Fruit fly (Drosophila melanogaster) whole organism, prepupa: Measurements from ENCODE around the gene CG43750.

ENCODE experiments used
- Blimp-1 ChIP-seq: fragments of 200-800 bp; sonication (Bioruptor generic); optimal IDR thresholded peaks from 3 replicates; lab custom pipeline; 2017; ENCODE audit warnings: missing biosample characterization, missing genetic modification characterization, mild to moderate bottlenecking, moderate library complexity, missing genetic modification reagents
- CG10631 ChIP-seq: fragments of 200-800 bp; sonication (Bioruptor generic); optimal IDR thresholded peaks from 2 replicates; lab custom pipeline; 2016; ENCODE audit warnings: missing biosample characterization, missing genetic modification characterization
- CG11294 ChIP-seq: fragments of 200-800 bp; sonication (Bioruptor generic); IDR thresholded peaks from 2 replicates; pipeline ENCODE4 v1.3.6; 2022; ENCODE audit warnings: missing biosample characterization, missing genetic modification characterization
- CG11762 ChIP-seq: fragments of 200-800 bp; sonication (Bioruptor generic); optimal IDR thresholded peaks from 3 replicates; lab custom pipeline; 2016; ENCODE audit warnings: missing biosample characterization, missing genetic modification characterization; ENCODE audit not compliant: insufficient read depth
- CG11902 ChIP-seq: fragments of 200-800 bp; sonication (Bioruptor generic); optimal IDR thresholded peaks from 3 replicates; lab custom pipeline; 2016; ENCODE audit warnings: missing biosample characterization, missing genetic modification characterization
- CG1621 ChIP-seq: fragments of 200-800 bp; sonication (Bioruptor generic); optimal IDR thresholded peaks from 3 replicates; lab custom pipeline; 2018; ENCODE audit warnings: missing biosample characterization, mild to moderate bottlenecking, missing genetic modification characterization
- CG16779 ChIP-seq: fragments of 200-800 bp; sonication (Bioruptor generic); optimal IDR thresholded peaks from 3 replicates; lab custom pipeline; 2017; ENCODE audit warnings: missing biosample characterization, mild to moderate bottlenecking, missing genetic modification characterization
- CG3919 ChIP-seq: fragments of 200-800 bp; sonication (Bioruptor generic); optimal IDR thresholded peaks from 3 replicates; lab custom pipeline; 2016; ENCODE audit warnings: missing biosample characterization, missing genetic modification characterization
- CG6163 ChIP-seq: fragments of 200-800 bp; sonication (Bioruptor generic); IDR thresholded peaks from 3 replicates; pipeline ENCODE4 v1.3.6; 2022; ENCODE audit warnings: missing biosample characterization, missing genetic modification characterization
- CG6276 ChIP-seq: fragments of 200-800 bp; sonication (Bioruptor generic); optimal IDR thresholded peaks from 2 replicates; lab custom pipeline; 2017; ENCODE audit warnings: missing biosample characterization, mild to moderate bottlenecking, missing genetic modification characterization
- CG6808 ChIP-seq: fragments of 200-800 bp; sonication (Bioruptor generic); optimal IDR thresholded peaks from 3 replicates; lab custom pipeline; 2017; ENCODE audit warnings: missing biosample characterization, missing genetic modification characterization, mild to moderate bottlenecking, moderate library complexity, missing genetic modification reagents
- CG6854 ChIP-seq: fragments of 200-800 bp; sonication (Bioruptor generic); optimal IDR thresholded peaks from 2 replicates; lab custom pipeline; 2017; ENCODE audit warnings: missing biosample characterization, mild to moderate bottlenecking, missing genetic modification characterization
- CG8119 ChIP-seq: fragments of 200-800 bp; sonication (Bioruptor generic); IDR thresholded peaks from 3 replicates; pipeline ENCODE4 v1.3.6; 2022; ENCODE audit warnings: missing biosample characterization, missing genetic modification characterization
- CG8319 ChIP-seq: fragments of 200-800 bp; sonication (Bioruptor generic); optimal IDR thresholded peaks from 3 replicates; lab custom pipeline; 2016; ENCODE audit warnings: missing biosample characterization, missing genetic modification characterization
- CG8632 ChIP-seq: fragments of 200-800 bp; sonication (Bioruptor generic); optimal IDR thresholded peaks from 3 replicates; lab custom pipeline; 2016; ENCODE audit warnings: missing biosample characterization, missing genetic modification characterization
- Eip78C ChIP-seq: fragments of 200-800 bp; sonication (Bioruptor generic); peaks from one replicate; lab custom pipeline; 2016; ENCODE audit warnings: missing biosample characterization, missing genetic modification characterization
- Ets21C ChIP-seq: fragments of 200-800 bp; sonication (Bioruptor generic); optimal IDR thresholded peaks from 3 replicates; lab custom pipeline; 2016; ENCODE audit warnings: missing biosample characterization, missing genetic modification characterization
- Gug ChIP-seq: fragments of 200-800 bp; sonication (Bioruptor generic); IDR thresholded peaks from 2 replicates; pipeline ENCODE4 v1.3.6; 2022; ENCODE audit warnings: missing biosample characterization, missing genetic modification characterization
- Hr38 ChIP-seq: sonication (Bioruptor generic); optimal IDR thresholded peaks from 2 replicates; lab custom pipeline; 2016; ENCODE audit warnings: missing biosample characterization, missing genetic modification characterization
- Hr39 ChIP-seq: fragments of 200-800 bp; sonication (Bioruptor generic); optimal IDR thresholded peaks from 2 replicates; lab custom pipeline; 2016; ENCODE audit warnings: missing biosample characterization, missing genetic modification characterization
- Hr4 ChIP-seq: fragments of 200-800 bp; sonication (Bioruptor generic); optimal IDR thresholded peaks from 3 replicates; lab custom pipeline; 2016; ENCODE audit warnings: missing biosample characterization, missing genetic modification characterization
- Lpt ChIP-seq: fragments of 200-800 bp; sonication (Bioruptor generic); optimal IDR thresholded peaks from 3 replicates; lab custom pipeline; 2016; ENCODE audit warnings: missing biosample characterization, missing genetic modification characterization
- OdsH ChIP-seq: fragments of 200-800 bp; sonication (Bioruptor generic); optimal IDR thresholded peaks from 3 replicates; lab custom pipeline; 2016; ENCODE audit warnings: missing biosample characterization, missing genetic modification characterization
- Smox ChIP-seq: fragments of 200-800 bp; sonication (Bioruptor generic); optimal IDR thresholded peaks from 3 replicates; lab custom pipeline; 2016; ENCODE audit warnings: missing biosample characterization, missing genetic modification characterization
- Sox14 ChIP-seq: fragments of 200-800 bp; sonication (Bioruptor generic); optimal IDR thresholded peaks from 3 replicates; lab custom pipeline; 2016; ENCODE audit warnings: missing biosample characterization, missing genetic modification characterization
- Sox15 ChIP-seq: fragments of 200-800 bp; sonication (Bioruptor generic); optimal IDR thresholded peaks from 3 replicates; lab custom pipeline; 2016; ENCODE audit warnings: missing biosample characterization, missing genetic modification characterization
- achi ChIP-seq: fragments of 200-800 bp; sonication (Bioruptor generic); optimal IDR thresholded peaks from 3 replicates; lab custom pipeline; 2016; ENCODE audit warnings: missing biosample characterization, missing genetic modification characterization
- acj6 ChIP-seq: fragments of 200-800 bp; sonication (Bioruptor generic); optimal IDR thresholded peaks from 3 replicates; lab custom pipeline; 2016; ENCODE audit warnings: missing biosample characterization, missing genetic modification characterization
- dsx ChIP-seq: fragments of 200-800 bp; optimal IDR thresholded peaks from 3 replicates; lab custom pipeline; 2019; ENCODE audit warnings: missing biosample characterization, mild to moderate bottlenecking, missing genetic modification characterization, moderate library complexity; ENCODE audit not compliant: poor library complexity, severe bottlenecking
- esn ChIP-seq: fragments of 200-800 bp; sonication (Bioruptor generic); optimal IDR thresholded peaks from 2 replicates; lab custom pipeline; 2016; ENCODE audit warnings: missing biosample characterization, mild to moderate bottlenecking, missing genetic modification characterization, moderate library complexity
- fd59A ChIP-seq: fragments of 200-800 bp; sonication (Bioruptor generic); optimal IDR thresholded peaks from 2 replicates; lab custom pipeline; 2017; ENCODE audit warnings: missing biosample characterization, mild to moderate bottlenecking, missing genetic modification characterization, missing genetic modification reagents
- fkh ChIP-seq: fragments of 200-800 bp; sonication (Bioruptor generic); optimal IDR thresholded peaks from 3 replicates; lab custom pipeline; 2017; ENCODE audit warnings: missing biosample characterization, mild to moderate bottlenecking, missing genetic modification characterization, moderate library complexity
- lz ChIP-seq: fragments of 200-800 bp; sonication (Bioruptor generic); optimal IDR thresholded peaks from 3 replicates; lab custom pipeline; 2016; ENCODE audit warnings: missing biosample characterization, missing genetic modification characterization
- net ChIP-seq: fragments of 200-800 bp; sonication (Bioruptor generic); optimal IDR thresholded peaks from 3 replicates; lab custom pipeline; 2016; ENCODE audit warnings: missing biosample characterization, missing genetic modification characterization
- pdm3 ChIP-seq: fragments of 200-800 bp; sonication (Bioruptor generic); optimal IDR thresholded peaks from 3 replicates; lab custom pipeline; 2016; ENCODE audit warnings: missing biosample characterization, missing genetic modification characterization
- spab ChIP-seq: fragments of 200-800 bp; sonication (Bioruptor generic); optimal IDR thresholded peaks from 2 replicates; lab custom pipeline; 2017; ENCODE audit warnings: missing biosample characterization, mild to moderate bottlenecking, missing genetic modification characterization, missing genetic modification reagents
- ss ChIP-seq, 2 experiments: fragments of 200-800 bp; sonication (Bioruptor generic); optimal IDR thresholded peaks; 2 replicates in 1 of 2; 3 replicates in 1 of 2; lab custom pipeline; 2017 to 2018; ENCODE audit warnings: mild to moderate bottlenecking in 2 of 2, missing biosample characterization in 2 of 2, missing genetic modification characterization in 2 of 2, moderate library complexity in 1 of 2
- svp ChIP-seq: fragments of 200-800 bp; sonication (Bioruptor generic); peaks from one replicate; lab custom pipeline; 2016; ENCODE audit warnings: missing biosample characterization, missing genetic modification characterization
- vri ChIP-seq: fragments of 200-800 bp; sonication (Bioruptor generic); optimal IDR thresholded peaks from 3 replicates; lab custom pipeline; 2016; ENCODE audit warnings: missing biosample characterization, mild to moderate bottlenecking, missing genetic modification characterization

Gene CG43750

DNA sequence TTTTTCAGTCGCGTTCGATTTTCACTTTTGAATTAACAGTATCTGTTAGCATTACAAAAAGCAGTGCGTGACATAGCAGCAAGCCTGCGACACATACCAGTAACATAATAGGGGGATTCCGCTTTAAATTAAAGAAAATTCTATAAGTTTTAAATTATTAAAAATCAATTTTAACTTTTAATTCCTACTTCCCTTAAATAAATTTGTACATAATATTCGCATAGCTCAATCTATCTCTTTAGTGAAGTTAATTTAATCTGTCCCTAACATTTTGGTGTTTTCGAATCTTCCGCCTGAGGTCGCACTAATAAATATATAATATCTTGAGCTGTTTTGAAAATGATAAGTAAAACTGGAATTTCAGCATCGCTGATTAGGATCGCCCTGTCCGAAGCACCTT lies 30.0 kb upstream of the CG43750 start, which contains the start of gene CG9886 (continued):
- TF ChIP-seq ss (GFP tag; optimal IDR thresholded peaks at IDR 0.05; lab: Kevin White, UChicago) (no peak), CG8119 (GFP tag; lab: Robert Waterston, UW) (peak; percentile 47; the same call in 2 of the 3 replicates), fd59A (no peak), CG11902 (no peak), Sox15 (GFP tag; lab: Kevin White, UChicago) (no peak), OdsH (peak; percentile 66), achi (GFP tag; lab: Kevin White, UChicago) (peak; percentile 45), CG6854 (GFP tag; lab: Kevin White, UChicago) (no peak), Sox14 (GFP tag; lab: Kevin White, UChicago) (peak; percentile 34), acj6 (GFP tag; lab: Kevin White, UChicago) (peak; percentile 55), Hr38 (no peak), CG16779 (tag; lab: Kevin White, UChicago) (no peak), Hr39 (peak; percentile 34), Smox (GFP tag; lab: Kevin White, UChicago) (peak; percentile 62), CG11294 (GFP tag; lab: Robert Waterston, UW) (no peak), fkh (GFP tag; lab: Kevin White, UChicago) (no peak), CG6276 (GFP tag; lab: Kevin White, UChicago) (no peak), CG8319 (GFP tag; lab: Kevin White, UChicago) (no peak), dsx (GFP tag; lab: Kevin White, UChicago) (no peak)

dm6 chr2L:2419913-2420312 lies 29.4 kb upstream of the CG43750 start, which contains the start of gene CG34447:
Gene CG34447, minus strand, starts transcription at chr2L:2420013.
- TF ChIP-seq Blimp-1 (GFP tag; lab: Kevin White, UChicago), result no peak
- no peak for TF ChIP-seq CG11762
- no peak for TF ChIP-seq pdm3 (GFP tag; lab: Kevin White, UChicago)
- no peak for TF ChIP-seq Ets21C (GFP tag; lab: Kevin White, UChicago)
- TF ChIP-seq svp (GFP tag; lab: Kevin White, UChicago), result no peak
- TF ChIP-seq spab (GFP tag; lab: Kevin White, UChicago), result no peak
- no peak for TF ChIP-seq CG11902
- no peak for TF ChIP-seq fkh (GFP tag; lab: Kevin White, UChicago)

DNA sequence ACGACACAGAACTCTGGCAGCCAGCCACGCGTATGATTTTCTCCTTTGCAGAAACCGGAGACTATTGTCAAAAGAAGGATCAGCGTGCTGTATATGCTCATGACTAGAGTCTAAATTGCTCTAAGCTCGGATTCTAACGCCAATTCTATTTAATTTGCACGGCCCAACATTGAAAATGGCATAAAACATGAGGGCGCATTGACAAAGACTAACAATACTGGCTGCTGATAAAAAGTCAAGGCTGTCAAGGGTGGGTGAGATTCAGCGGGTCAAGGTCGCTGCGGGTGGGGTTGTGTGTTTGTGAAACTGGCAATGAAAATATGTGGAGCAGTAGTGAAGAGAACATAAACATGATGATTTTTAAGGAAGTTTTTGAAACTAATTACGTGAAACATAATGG lies 27.4 kb upstream of the CG43750 start, which contains the start of gene CG34448:
Gene CG34448 (minus strand): TSS at position 101 of the 400 bp plus-strand sequence.
- TF ChIP-seq CG6808 (no peak), esn (GFP tag; lab: Kevin White, UChicago) (no peak), net (GFP tag; lab: Kevin White, UChicago) (no peak), Sox15 (GFP tag; lab: Kevin White, UChicago) (no peak)

dm6 chr2L:2416620-2417019 lies 26.1 kb upstream of the CG43750 start, which contains the start of gene CG31948:
Gene CG31948, minus strand, starts transcription at chr2L:2416720.
- TF ChIP-seq Lpt (GFP tag; lab: Kevin White, UChicago), result no peak

DNA sequence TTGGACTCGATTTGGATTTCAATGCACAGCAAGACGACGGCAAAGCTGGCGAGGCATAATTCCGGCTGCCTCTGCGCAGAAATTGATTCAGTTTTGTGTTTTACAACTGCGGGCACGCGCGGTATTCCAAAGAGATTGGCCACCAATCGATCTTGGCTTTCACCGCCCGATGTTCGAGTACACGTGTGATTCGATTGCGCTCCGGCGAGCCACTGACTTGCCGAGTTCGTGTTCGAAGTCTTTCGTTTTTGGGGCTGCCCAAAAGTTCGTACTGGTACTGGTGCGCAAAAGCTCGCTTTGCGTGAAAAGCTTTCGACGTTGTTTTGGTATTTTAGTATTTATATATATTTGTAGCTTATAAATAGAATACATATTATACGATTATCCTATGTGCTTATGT lies 24.6 kb upstream of the CG43750 start, which contains the start of gene CG18641:
Gene CG18641 (minus strand): TSS at position 214 of the 400 bp plus-strand sequence.
- TF ChIP-seq svp (GFP tag; lab: Kevin White, UChicago) (peak; percentile 15), Hr38 (no peak), CG6163 (GFP tag; lab: Robert Waterston, UW) (0 out of 3 replicates have a peak, but pooled peaks have one; percentile 20)

dm6 chr2L:2413093-2413492 lies 22.6 kb upstream of the CG43750 start:
- TF ChIP-seq pdm3 (GFP tag; lab: Kevin White, UChicago), result peak; percentile 16
- peak; percentile 48 for TF ChIP-seq Hr4 (GFP tag; lab: Kevin White, UChicago)
- peak; percentile 69 for TF ChIP-seq CG8119 (GFP tag; lab: Robert Waterston, UW)
- TF ChIP-seq CG8319 (GFP tag; lab: Kevin White, UChicago), result no peak
- peak; percentile 34 for TF ChIP-seq OdsH
- TF ChIP-seq Hr39, result no peak
- TF ChIP-seq Lpt (GFP tag; lab: Kevin White, UChicago), result peak; percentile 43
- no peak for TF ChIP-seq Blimp-1 (GFP tag; lab: Kevin White, UChicago)
- TF ChIP-seq ss (GFP tag; optimal IDR thresholded peaks at IDR 0.05; lab: Kevin White, UChicago), result no peak
- no peak for TF ChIP-seq vri (GFP tag; lab: Kevin White, UChicago)
- no peak for TF ChIP-seq CG8632
- TF ChIP-seq net (GFP tag; lab: Kevin White, UChicago), result no peak
- peak; percentile 62 for TF ChIP-seq Gug
- TF ChIP-seq CG1621 (tag; lab: Kevin White, UChicago), result no peak
- no peak for TF ChIP-seq dsx (GFP tag; lab: Kevin White, UChicago)
- no peak for TF ChIP-seq Ets21C (GFP tag; lab: Kevin White, UChicago)
- TF ChIP-seq achi (GFP tag; lab: Kevin White, UChicago), result peak; percentile 23
- no peak for TF ChIP-seq acj6 (GFP tag; lab: Kevin White, UChicago)
- no peak for TF ChIP-seq Sox15 (GFP tag; lab: Kevin White, UChicago)
- TF ChIP-seq CG10631, result no peak
- TF ChIP-seq CG3919 (GFP tag; lab: Kevin White, UChicago), result no peak
- no peak for TF ChIP-seq Eip78C (GFP tag; lab: Kevin White, UChicago)
- no peak for TF ChIP-seq lz (GFP tag; lab: Kevin White, UChicago)
- no peak for TF ChIP-seq CG6854 (GFP tag; lab: Kevin White, UChicago)
- no peak for TF ChIP-seq Smox (GFP tag; lab: Kevin White, UChicago)
